Fruit fly (Drosophila melanogaster) whole organism, embryonic: ENCODE data around the gene Prdm13.
A peak's percentile ranks its signal among the peaks of the same experiment; 100 is the strongest.

Experiments
- CG10147 ChIP-seq: fragments of 200-800 bp; sonication (Bioruptor generic); optimal IDR thresholded peaks from 2 replicates; lab custom pipeline; 2019; ENCODE audit warnings: missing biosample characterization, mild to moderate bottlenecking, missing genetic modification characterization, moderate library complexity
- CG10267 ChIP-seq: fragments of 200-800 bp; sonication (Bioruptor generic); optimal IDR thresholded peaks from 2 replicates; lab custom pipeline; 2018; ENCODE audit warnings: missing biosample characterization, mild to moderate bottlenecking, missing genetic modification characterization, moderate library complexity
- CG12155 ChIP-seq: fragments of 200-800 bp; sonication (Bioruptor generic); optimal IDR thresholded peaks from 3 replicates; lab custom pipeline; 2016; ENCODE audit warnings: missing biosample characterization, missing genetic modification characterization
- CG13894 ChIP-seq: fragments of 200-800 bp; sonication (Bioruptor generic); optimal IDR thresholded peaks from 3 replicates; lab custom pipeline; 2018; ENCODE audit warnings: missing biosample characterization, mild to moderate bottlenecking, missing genetic modification characterization, moderate library complexity
- CG15073 ChIP-seq: fragments of 200-800 bp; sonication (Bioruptor generic); optimal IDR thresholded peaks from 2 replicates; lab custom pipeline; 2016; ENCODE audit warnings: missing biosample characterization, missing genetic modification characterization
- CG17912 ChIP-seq: fragments of 200-800 bp; sonication (Bioruptor generic); optimal IDR thresholded peaks from 2 replicates; lab custom pipeline; 2018; ENCODE audit warnings: missing biosample characterization, mild to moderate bottlenecking, missing genetic modification characterization
- CG2116 ChIP-seq: fragments of 200-800 bp; sonication (Bioruptor generic); optimal IDR thresholded peaks from 3 replicates; lab custom pipeline; 2018; ENCODE audit warnings: missing biosample characterization, mild to moderate bottlenecking, missing genetic modification characterization
- CG33557 ChIP-seq: fragments of 200-800 bp; sonication (Bioruptor generic); optimal IDR thresholded peaks from 2 replicates; lab custom pipeline; 2019; ENCODE audit warnings: missing biosample characterization, mild to moderate bottlenecking, missing genetic modification characterization, moderate library complexity
- CG34376 ChIP-seq: fragments of 200-800 bp; sonication (Bioruptor generic); optimal IDR thresholded peaks from 2 replicates; lab custom pipeline; 2018; ENCODE audit warnings: missing biosample characterization, mild to moderate bottlenecking, missing genetic modification characterization
- CG34422 ChIP-seq: fragments of 200-800 bp; sonication (Bioruptor generic); IDR thresholded peaks from 3 replicates; pipeline ENCODE4 v1.3.6; 2022; ENCODE audit warnings: missing biosample characterization, missing genetic modification characterization
- CG4328 ChIP-seq: fragments of 200-800 bp; sonication (Bioruptor generic); optimal IDR thresholded peaks from 3 replicates; lab custom pipeline; 2017; ENCODE audit warnings: missing biosample characterization, missing genetic modification reagents, missing genetic modification characterization
- CG5180 ChIP-seq: fragments of 200-800 bp; sonication (Bioruptor generic); optimal IDR thresholded peaks from 3 replicates; lab custom pipeline; 2017; ENCODE audit warnings: missing biosample characterization, missing genetic modification characterization, mild to moderate bottlenecking, moderate library complexity, missing genetic modification reagents
- CG9876 ChIP-seq: fragments of 200-800 bp; sonication (Bioruptor generic); optimal IDR thresholded peaks from 2 replicates; lab custom pipeline; 2016; ENCODE audit warnings: missing biosample characterization, missing genetic modification characterization
- Dll ChIP-seq: fragments of 200-800 bp; sonication (Bioruptor generic); IDR thresholded peaks from 4 replicates; pipeline ENCODE4 v1.3.6; 2022; ENCODE audit warnings: missing biosample characterization, missing genetic modification characterization; ENCODE audit not compliant: partially characterized antibody
- Ets97D ChIP-seq: fragments of 200-800 bp; sonication (Bioruptor generic); optimal IDR thresholded peaks from 3 replicates; lab custom pipeline; 2016; ENCODE audit warnings: missing biosample characterization, missing genetic modification characterization
- H15 ChIP-seq: fragments of 200-800 bp; sonication (Bioruptor generic); IDR thresholded peaks from 3 replicates; pipeline ENCODE4 v1.3.6; 2022; ENCODE audit warnings: missing biosample characterization, missing genetic modification characterization
- HHEX ChIP-seq: fragments of 200-800 bp; sonication (Bioruptor generic); optimal IDR thresholded peaks from 3 replicates; lab custom pipeline; 2017; ENCODE audit warnings: missing biosample characterization, mild to moderate bottlenecking, missing genetic modification characterization, missing genetic modification reagents
- Lhr ChIP-seq: fragments of 200-800 bp; sonication (Bioruptor generic); optimal IDR thresholded peaks from 3 replicates; lab custom pipeline; 2017; ENCODE audit warnings: mild to moderate bottlenecking, missing biosample characterization, missing genetic modification reagents, missing genetic modification characterization
- NC2β ChIP-seq: fragments of 200-800 bp; sonication (Bioruptor generic); optimal IDR thresholded peaks from 2 replicates; lab custom pipeline; 2016; ENCODE audit warnings: missing biosample characterization, missing genetic modification characterization
- NFAT ChIP-seq: fragments of 200-800 bp; sonication (Bioruptor generic); IDR thresholded peaks from 2 replicates; pipeline ENCODE4 v1.3.6; 2022; ENCODE audit warnings: missing biosample characterization, missing genetic modification characterization
- Optix ChIP-seq: fragments of 200-800 bp; sonication (Bioruptor generic); IDR thresholded peaks from 3 replicates; pipeline ENCODE4 v1.3.6; 2022; ENCODE audit warnings: missing biosample characterization, missing genetic modification characterization
- Poxn ChIP-seq: fragments of 200-800 bp; sonication (Bioruptor generic); IDR thresholded peaks from 2 replicates; pipeline ENCODE4 v1.3.6; 2022; ENCODE audit warnings: missing biosample characterization, missing genetic modification characterization
- Ravus ChIP-seq: fragments of 200-800 bp; sonication (Bioruptor generic); IDR thresholded peaks from 2 replicates; pipeline ENCODE4 v1.3.6; 2022; ENCODE audit warnings: missing biosample characterization, missing genetic modification characterization
- Sry-δ ChIP-seq: fragments of 200-800 bp; sonication (Bioruptor generic); optimal IDR thresholded peaks from 2 replicates; lab custom pipeline; 2016; ENCODE audit warnings: missing biosample characterization, missing genetic modification characterization
- TFAM ChIP-seq: fragments of 200-800 bp; sonication (Bioruptor generic); optimal IDR thresholded peaks from 2 replicates; lab custom pipeline; 2017; ENCODE audit warnings: missing biosample characterization, missing genetic modification characterization, inconsistent platforms
- Trl ChIP-seq, 3 experiments: fragments of >200 bp in 2 of 3; fragments of 200-800 bp in 1 of 3; sonication (Bioruptor generic) in 1 of 3; optimal IDR thresholded peaks; 2 replicates in 1 of 3; 3 replicates in 2 of 3; lab custom pipeline; 2016 to 2017; ENCODE audit warnings: missing biosample characterization in 1 of 3, missing genetic modification characterization in 1 of 3
- cad ChIP-seq: fragments of >200 bp; optimal IDR thresholded peaks from 2 replicates; lab custom pipeline; 2017; ENCODE audit warnings: missing biosample characterization, missing genetic modification characterization
- chif ChIP-seq, 2 experiments: fragments of 200-800 bp; sonication (Bioruptor generic); optimal IDR thresholded peaks; 3 replicates each; lab custom pipeline; 2016; ENCODE audit warnings: missing biosample characterization in 2 of 2, missing genetic modification characterization in 2 of 2
- chinmo ChIP-seq: fragments of 200-800 bp; sonication (Bioruptor generic); IDR thresholded peaks from 4 replicates; pipeline ENCODE4 v1.3.6; 2022; ENCODE audit warnings: missing biosample characterization, missing genetic modification characterization; ENCODE audit not compliant: partially characterized antibody
- fd3F ChIP-seq: fragments of 200-800 bp; sonication (Bioruptor generic); optimal IDR thresholded peaks from 2 replicates; lab custom pipeline; 2018; ENCODE audit warnings: missing biosample characterization, mild to moderate bottlenecking, missing genetic modification characterization, moderate library complexity
- ftz-f1 ChIP-seq: fragments of 200-800 bp; sonication (Bioruptor generic); optimal IDR thresholded peaks from 2 replicates; lab custom pipeline; 2016; ENCODE audit warnings: missing biosample characterization, missing genetic modification characterization
- fu2 ChIP-seq: fragments of 200-800 bp; sonication (Bioruptor generic); optimal IDR thresholded peaks from 2 replicates; lab custom pipeline; 2016; ENCODE audit warnings: missing biosample characterization, missing genetic modification characterization
- grn ChIP-seq: fragments of 200-800 bp; sonication (Bioruptor generic); optimal IDR thresholded peaks from 3 replicates; lab custom pipeline; 2017; ENCODE audit warnings: missing biosample characterization, missing genetic modification characterization
- ham ChIP-seq: fragments of 200-800 bp; sonication (Bioruptor generic); IDR thresholded peaks from 2 replicates; pipeline ENCODE4 v1.3.6; 2022; ENCODE audit warnings: missing biosample characterization, missing genetic modification characterization
- hkb ChIP-seq, 2 experiments: fragments of 200-800 bp in 1 of 2; fragments of >200 bp in 1 of 2; sonication (Bioruptor generic) in 1 of 2; IDR thresholded peaks in 1 of 2; optimal IDR thresholded peaks in 1 of 2; 2 replicates each; pipeline versions ENCODE4 v1.3.6 to Lab custom; 2017 to 2022; ENCODE audit warnings: missing biosample characterization in 1 of 2, missing genetic modification characterization in 1 of 2
- kay ChIP-seq: fragments of 200-800 bp; sonication (Bioruptor generic); optimal IDR thresholded peaks from 2 replicates; lab custom pipeline; 2016; ENCODE audit warnings: missing biosample characterization, missing genetic modification characterization
- lbe ChIP-seq: fragments of 200-800 bp; sonication (Bioruptor generic); optimal IDR thresholded peaks from 2 replicates; lab custom pipeline; 2016; ENCODE audit warnings: missing biosample characterization, mild to moderate bottlenecking, missing genetic modification characterization
- nerfin-1 ChIP-seq: fragments of 200-800 bp; sonication (Bioruptor generic); optimal IDR thresholded peaks from 3 replicates; lab custom pipeline; 2019; ENCODE audit warnings: missing biosample characterization, mild to moderate bottlenecking, missing genetic modification characterization, moderate library complexity
- nerfin-2 ChIP-seq: fragments of 200-800 bp; sonication (Bioruptor generic); IDR thresholded peaks from 2 replicates; pipeline ENCODE4 v1.3.6; 2022; ENCODE audit warnings: missing biosample characterization, missing genetic modification characterization; ENCODE audit not compliant: partially characterized antibody
- oc ChIP-seq: fragments of 200-800 bp; sonication (Bioruptor generic); optimal IDR thresholded peaks from 2 replicates; lab custom pipeline; 2018; ENCODE audit warnings: missing biosample characterization, mild to moderate bottlenecking, missing genetic modification characterization, moderate library complexity
- rib ChIP-seq: fragments of 200-800 bp; sonication (Bioruptor generic); IDR thresholded peaks from 2 replicates; pipeline ENCODE4 v1.3.6; 2022; ENCODE audit warnings: missing biosample characterization, missing genetic modification characterization
- ro ChIP-seq: fragments of 200-800 bp; sonication (Bioruptor generic); IDR thresholded peaks from 2 replicates; pipeline ENCODE4 v1.3.6; 2022; ENCODE audit warnings: missing biosample characterization, missing genetic modification characterization
- schlank ChIP-seq: fragments of 200-800 bp; sonication (Bioruptor generic); optimal IDR thresholded peaks from 2 replicates; lab custom pipeline; 2018; ENCODE audit warnings: missing biosample characterization, mild to moderate bottlenecking, missing genetic modification characterization
- sd ChIP-seq: fragments of 200-800 bp; sonication (Bioruptor generic); optimal IDR thresholded peaks from 3 replicates; lab custom pipeline; 2018; ENCODE audit warnings: missing biosample characterization, mild to moderate bottlenecking, missing genetic modification characterization, moderate library complexity
- slbo ChIP-seq: fragments of 200-800 bp; sonication (Bioruptor generic); IDR thresholded peaks from 2 replicates; pipeline ENCODE4 v1.3.6; 2022; ENCODE audit warnings: missing biosample characterization, missing genetic modification characterization
- sqz ChIP-seq: fragments of 200-800 bp; sonication (Bioruptor generic); optimal IDR thresholded peaks from 3 replicates; lab custom pipeline; 2018; ENCODE audit warnings: missing biosample characterization, mild to moderate bottlenecking, missing genetic modification characterization
- usp ChIP-seq: fragments of >200 bp; optimal IDR thresholded peaks from 2 replicates; lab custom pipeline; 2017; ENCODE audit warnings: missing biosample characterization, missing genetic modification characterization
- vvl ChIP-seq: fragments of 200-800 bp; sonication (Bioruptor generic); IDR thresholded peaks from 2 replicates; pipeline ENCODE4 v1.3.6; 2022; ENCODE audit warnings: missing biosample characterization, missing genetic modification characterization

Gene Prdm13

DNA sequence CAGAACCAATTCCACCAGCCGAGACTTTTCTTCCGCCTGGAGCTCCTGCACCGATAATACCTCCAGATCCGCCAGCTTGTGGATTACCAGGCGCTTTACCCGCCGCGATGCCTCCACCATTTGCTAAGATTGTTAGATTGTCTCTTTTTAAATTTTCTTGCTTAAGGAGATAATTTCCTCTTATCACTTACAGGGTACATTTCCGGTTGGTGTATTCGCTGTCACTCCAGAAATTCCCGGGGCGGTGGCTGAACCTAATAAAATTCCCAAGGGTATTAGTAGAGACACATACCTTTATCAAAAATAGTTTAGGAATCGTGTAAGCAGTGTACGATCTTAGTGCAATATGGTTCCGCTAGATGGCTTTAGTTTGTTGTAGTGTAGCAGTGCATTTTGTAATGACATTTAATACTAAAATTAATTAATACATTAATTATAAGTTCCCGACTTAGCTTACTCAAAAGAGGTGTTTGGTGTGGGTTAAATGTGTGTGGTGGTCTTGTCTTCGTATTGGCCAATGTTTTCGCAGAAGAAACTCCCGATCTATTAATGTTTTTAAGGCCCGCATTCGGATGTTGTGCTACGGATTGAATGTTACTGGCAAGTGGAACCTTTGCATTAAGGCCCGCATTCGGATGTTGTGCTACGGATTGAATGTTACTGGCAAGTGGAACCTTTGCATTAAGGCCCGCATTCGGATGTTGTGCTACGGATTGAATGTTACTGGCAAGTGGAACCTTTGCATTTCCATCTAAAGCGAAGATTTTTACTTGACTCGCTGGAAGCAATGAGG, 38.1 kb upstream of the Prdm13 start (continued):
- no peak for TF ChIP-seq CG13894 (tag; lab: Kevin White, UChicago)
- TF ChIP-seq Poxn (GFP tag; lab: Robert Waterston, UW), result no peak
- peak; percentile 59 for TF ChIP-seq CG12155 (GFP tag; lab: Kevin White, UChicago)
- no peak for TF ChIP-seq Dll (GFP tag; lab: Robert Waterston, UW)
- no peak; the same call in 1 of the 2 replicates for TF ChIP-seq Ravus (GFP tag; lab: Robert Waterston, UW)
- peak; percentile 68 for TF ChIP-seq Lhr
- TF ChIP-seq Ets97D (GFP tag; lab: Kevin White, UChicago), result peak; percentile 99
- TF ChIP-seq chif (GFP tag; optimal IDR thresholded peaks at IDR 0.05; lab: Kevin White, UChicago), result peak; percentile 8 to 62
- no peak for TF ChIP-seq ham (GFP tag; lab: Robert Waterston, UW)
- peak; percentile 71 for TF ChIP-seq slbo (GFP tag; lab: Robert Waterston, UW)
- peak; percentile 81 for TF ChIP-seq CG4328
- TF ChIP-seq nerfin-2 (GFP tag; lab: Robert Waterston, UW), result no peak
- peak; percentile 87 for TF ChIP-seq CG34376 (GFP tag; lab: Kevin White, UChicago)
- TF ChIP-seq oc (tag; lab: Kevin White, UChicago), result peak; percentile 12
- peak; percentile 50 for TF ChIP-seq grn (GFP tag; lab: Kevin White, UChicago)
- TF ChIP-seq sqz, result peak; percentile 74
- no peak for TF ChIP-seq usp (GFP tag; lab: Kevin White, UChicago)
- TF ChIP-seq NFAT (GFP tag; lab: Robert Waterston, UW), result peak; percentile 89
- TF ChIP-seq Sry-δ (GFP tag; lab: Kevin White, UChicago), result peak; percentile 31
- TF ChIP-seq ftz-f1 (GFP tag; lab: Kevin White, UChicago), result peak; percentile 12
- TF ChIP-seq CG15073, result no peak
- TF ChIP-seq nerfin-1 (tag; lab: Kevin White, UChicago), result peak; percentile 72
- peak; percentile 77 for TF ChIP-seq schlank (tag; lab: Kevin White, UChicago)
- TF ChIP-seq hkb (optimal IDR thresholded peaks at IDR 0.05; lab: Kevin White, UChicago), result peak; percentile 59
- peak; percentile 91 for TF ChIP-seq hkb (GFP tag; IDR thresholded peaks at IDR 0.05; lab: Robert Waterston, UW)
- peak; percentile 50 for TF ChIP-seq CG33557 (GFP tag; lab: Kevin White, UChicago)
- peak; percentile 83 for TF ChIP-seq H15 (GFP tag; lab: Robert Waterston, UW)
- no peak for TF ChIP-seq cad (GFP tag; lab: Kevin White, UChicago)
- peak; percentile 70 for TF ChIP-seq CG10267 (tag; lab: Kevin White, UChicago)
- peak; percentile 96 for TF ChIP-seq vvl (GFP tag; lab: Robert Waterston, UW)
- no peak for TF ChIP-seq ro (GFP tag; lab: Robert Waterston, UW)
- TF ChIP-seq CG5180, result peak; percentile 39
- no peak for TF ChIP-seq fd3F
- TF ChIP-seq CG2116 (GFP tag; lab: Kevin White, UChicago), result peak; percentile 65
- peak; percentile 16 for TF ChIP-seq CG9876 (GFP tag; lab: Kevin White, UChicago)
- TF ChIP-seq HHEX (GFP tag; lab: Kevin White, UChicago), result peak; percentile 87
- TF ChIP-seq CG17912 (GFP tag; lab: Kevin White, UChicago), result peak; percentile 90
- no peak for TF ChIP-seq chinmo (GFP tag; lab: Robert Waterston, UW)
- TF ChIP-seq Optix (GFP tag; lab: Robert Waterston, UW), result no peak
- peak; percentile 10 for TF ChIP-seq sd (tag; lab: Kevin White, UChicago)
- TF ChIP-seq NC2β, result peak; percentile 50
- TF ChIP-seq fu2 (GFP tag; lab: Kevin White, UChicago), result no peak
- no peak for TF ChIP-seq lbe (GFP tag; lab: Kevin White, UChicago)
- TF ChIP-seq rib (GFP tag; lab: Robert Waterston, UW), result no peak
- TF ChIP-seq CG34422 (GFP tag; lab: Robert Waterston, UW), result peak; percentile 78
- TF ChIP-seq Trl (optimal IDR thresholded peaks at IDR 0.05; lab: Kevin White, UChicago), result no peak
- TF ChIP-seq Trl (GFP tag; optimal IDR thresholded peaks at IDR 0.05; lab: Kevin White, UChicago), result peak; percentile 71
- peak; percentile 54 for TF ChIP-seq CG10147 (GFP tag; lab: Kevin White, UChicago)
- TF ChIP-seq TFAM (GFP tag; lab: Kevin White, UChicago), result peak; percentile 56
- TF ChIP-seq kay, result no peak
